Worm (Caenorhabditis elegans) whole organism, mixed stage, embryonic: ENCODE results near the gene mfsd-8.

ENCODE experiments used
- M03D4.4 ChIP-seq: sonication (generic microtip); optimal IDR thresholded peaks from 2 replicates; lab custom pipeline; 2017; ENCODE audit warnings: mild to moderate bottlenecking, missing genetic modification characterization, missing compliant biosample characterization
- bed-3 ChIP-seq: fragments of 200-800 bp; sonication (Bioruptor generic); optimal IDR thresholded peaks from 3 replicates; lab custom pipeline; 2018; ENCODE audit warnings: mild to moderate bottlenecking, missing genetic modification characterization, moderate library complexity, missing compliant biosample characterization
- blmp-1 ChIP-seq: fragments of 150-350 bp; optimal IDR thresholded peaks from 2 replicates; lab custom pipeline; 2014; ENCODE audit warnings: missing biosample characterization, missing genetic modification characterization
- ceh-39 ChIP-seq: fragments of 150-350 bp; optimal IDR thresholded peaks from 2 replicates; lab custom pipeline; 2014; ENCODE audit warnings: missing biosample characterization, missing genetic modification characterization
- ceh-43 ChIP-seq: fragments of 200-800 bp; sonication (Bioruptor generic); optimal IDR thresholded peaks from 2 replicates; lab custom pipeline; 2018; ENCODE audit warnings: mild to moderate bottlenecking, missing genetic modification characterization, moderate library complexity, missing compliant biosample characterization
- ceh-83 ChIP-seq: fragments of 200-800 bp; sonication (Bioruptor generic); optimal IDR thresholded peaks from 2 replicates; lab custom pipeline; 2018; ENCODE audit warnings: mild to moderate bottlenecking, missing genetic modification characterization, missing compliant biosample characterization
- ces-1 ChIP-seq: fragments of 150-350 bp; optimal IDR thresholded peaks from 2 replicates; lab custom pipeline; 2014; ENCODE audit warnings: missing biosample characterization, missing genetic modification reagents, missing genetic modification characterization
- drap-1 ChIP-seq: fragments of 200-800 bp; sonication (Bioruptor generic); optimal IDR thresholded peaks from 3 replicates; lab custom pipeline; 2018; ENCODE audit warnings: mild to moderate bottlenecking, missing genetic modification characterization, missing compliant biosample characterization
- elt-3 ChIP-seq: fragments of 150-350 bp; optimal IDR thresholded peaks from 2 replicates; lab custom pipeline; 2014; ENCODE audit warnings: missing biosample characterization, missing genetic modification characterization
- flh-1 ChIP-seq: fragments of 200-800 bp; sonication (Bioruptor generic); optimal IDR thresholded peaks from 2 replicates; lab custom pipeline; 2018; ENCODE audit warnings: mild to moderate bottlenecking, missing genetic modification characterization, moderate library complexity, missing compliant biosample characterization
- ham-2 ChIP-seq: fragments of 200-800 bp; sonication (Bioruptor generic); optimal IDR thresholded peaks from 2 replicates; lab custom pipeline; 2018; ENCODE audit warnings: mild to moderate bottlenecking, missing genetic modification characterization, missing compliant biosample characterization
- lin-13 ChIP-seq: fragments of 150-350 bp; optimal IDR thresholded peaks from 2 replicates; lab custom pipeline; 2014; ENCODE audit warnings: missing biosample characterization, missing genetic modification characterization
- lsy-2 ChIP-seq: fragments of 150-350 bp; optimal IDR thresholded peaks from 2 replicates; lab custom pipeline; 2014; ENCODE audit warnings: missing biosample characterization, missing genetic modification characterization
- mab-5 ChIP-seq: fragments of 150-350 bp; optimal IDR thresholded peaks from 2 replicates; lab custom pipeline; 2014; ENCODE audit warnings: missing biosample characterization, missing genetic modification characterization
- mep-1 ChIP-seq: fragments of 150-350 bp; optimal IDR thresholded peaks from 2 replicates; lab custom pipeline; 2017; ENCODE audit warnings: missing biosample characterization, missing genetic modification reagents, missing genetic modification characterization, inconsistent platforms
- mls-2 ChIP-seq: sonication (generic microtip); optimal IDR thresholded peaks from 2 replicates; lab custom pipeline; 2016; ENCODE audit warnings: mild to moderate bottlenecking, missing genetic modification characterization, moderate library complexity, missing compliant biosample characterization
- nhr-12 ChIP-seq: fragments of 150-350 bp; optimal IDR thresholded peaks from 2 replicates; lab custom pipeline; 2014; ENCODE audit warnings: missing biosample characterization, missing genetic modification characterization
- nhr-2 ChIP-seq: fragments of 150-350 bp; optimal IDR thresholded peaks from 2 replicates; lab custom pipeline; 2014; ENCODE audit warnings: missing biosample characterization, missing genetic modification characterization
- nhr-237 ChIP-seq: fragments of 150-350 bp; optimal IDR thresholded peaks from 2 replicates; lab custom pipeline; 2014; ENCODE audit warnings: missing biosample characterization, missing genetic modification characterization
- nhr-76 ChIP-seq: sonication (generic microtip); optimal IDR thresholded peaks from 2 replicates; lab custom pipeline; 2017; ENCODE audit warnings: missing biosample characterization, missing genetic modification characterization
- pha-4 ChIP-seq: fragments of 150-350 bp; optimal IDR thresholded peaks from 2 replicates; lab custom pipeline; 2018; ENCODE audit warnings: missing biosample characterization, missing genetic modification reagents, missing genetic modification characterization
- sptf-1 ChIP-seq: sonication (generic microtip); optimal IDR thresholded peaks from 2 replicates; lab custom pipeline; 2017; ENCODE audit warnings: mild to moderate bottlenecking, missing genetic modification characterization, moderate library complexity, missing compliant biosample characterization
- tbx-8 ChIP-seq: fragments of 200-800 bp; sonication (Bioruptor generic); optimal IDR thresholded peaks from 2 replicates; lab custom pipeline; 2018; ENCODE audit warnings: mild to moderate bottlenecking, missing genetic modification characterization, moderate library complexity, missing compliant biosample characterization
- unc-120 ChIP-seq: sonication (generic microtip); optimal IDR thresholded peaks from 2 replicates; lab custom pipeline; 2017; ENCODE audit warnings: missing genetic modification characterization, missing compliant biosample characterization; ENCODE audit not compliant: poor library complexity, severe bottlenecking
- unc-39 ChIP-seq: fragments of 150-350 bp; optimal IDR thresholded peaks from 2 replicates; lab custom pipeline; 2014; ENCODE audit warnings: missing biosample characterization, missing genetic modification characterization
- unc-62 ChIP-seq: fragments of 150-350 bp; optimal IDR thresholded peaks from 2 replicates; lab custom pipeline; 2014; ENCODE audit warnings: missing biosample characterization, missing genetic modification reagents, missing genetic modification characterization
- zip-8 ChIP-seq: fragments of 150-350 bp; optimal IDR thresholded peaks from 2 replicates; lab custom pipeline; 2014; ENCODE audit warnings: missing biosample characterization, missing genetic modification characterization
- ztf-11 ChIP-seq: fragments of 150-350 bp; optimal IDR thresholded peaks from 2 replicates; lab custom pipeline; 2014; ENCODE audit warnings: missing biosample characterization, missing genetic modification characterization

mfsd-8 gene

DNA sequence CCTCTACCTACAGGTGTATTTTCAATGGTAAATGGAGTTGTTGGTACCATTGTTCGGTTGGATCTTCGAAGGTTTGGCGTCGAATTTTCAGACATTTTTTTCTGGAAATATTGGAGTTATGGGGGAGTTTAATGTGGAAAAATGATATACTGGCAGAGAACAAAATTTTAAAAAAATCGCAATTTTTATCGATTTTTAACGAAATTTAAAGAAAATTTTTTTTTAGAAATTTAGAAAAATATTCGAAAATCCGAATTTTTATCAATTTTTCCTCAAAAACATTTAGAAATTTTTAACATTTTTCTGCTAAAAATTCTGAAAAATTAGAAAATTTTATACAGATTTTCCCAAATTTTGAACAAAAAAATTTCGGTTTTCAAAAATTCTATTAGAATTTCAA is 3.5 kb upstream of the mfsd-8 start, which contains the start of gene Y53G8AM.8:
Gene Y53G8AM.8, minus strand, starts transcription at position 101 of the 400 bp plus-strand sequence.
- no peak for TF ChIP-seq bed-3 (GFP tag; lab: Kevin White, UChicago)
- TF ChIP-seq mep-1, result no peak
- no peak for TF ChIP-seq elt-3 (tag; lab: Kevin White, UChicago)
- TF ChIP-seq blmp-1 (tag; lab: Kevin White, UChicago), result no peak
- no peak for TF ChIP-seq unc-39 (tag; lab: Kevin White, UChicago)
- TF ChIP-seq nhr-12 (tag; lab: Kevin White, UChicago), result no peak
- TF ChIP-seq ceh-43 (GFP tag; lab: Kevin White, UChicago), result no peak
- no peak for TF ChIP-seq ztf-11 (tag; lab: Kevin White, UChicago)
- TF ChIP-seq nhr-76, result no peak
- no peak for TF ChIP-seq lsy-2 (tag; lab: Kevin White, UChicago)
- no peak for TF ChIP-seq ham-2 (GFP tag; lab: Kevin White, UChicago)
- no peak for TF ChIP-seq drap-1
- no peak for TF ChIP-seq mls-2 (tag; lab: Kevin White, UChicago)

DNA sequence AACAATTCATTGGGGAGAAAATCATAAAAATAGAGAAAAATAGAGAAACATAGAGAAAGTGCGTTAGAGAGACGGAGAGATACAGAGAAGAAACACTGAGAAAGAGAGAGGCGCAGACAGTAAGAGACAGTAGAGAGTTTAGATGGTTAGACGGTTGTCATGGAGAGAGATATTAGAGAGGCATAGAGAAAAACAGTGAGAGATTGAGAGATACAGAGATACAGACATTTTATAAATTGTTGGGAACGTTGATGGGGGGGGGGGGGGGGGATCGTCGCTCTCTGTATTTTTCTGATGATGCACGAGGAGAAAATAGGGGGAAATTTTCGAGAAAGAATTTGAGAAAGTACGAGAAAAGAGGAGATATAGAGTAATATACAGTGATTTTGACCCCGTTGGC is 2.8 kb upstream of the mfsd-8 start:
- TF ChIP-seq ceh-39 (tag; lab: Kevin White, UChicago) (peak; percentile 26), nhr-76 (no peak), ces-1 (GFP tag; lab: Kevin White, UChicago) (peak; percentile 83), bed-3 (GFP tag; lab: Kevin White, UChicago) (no peak), mab-5 (tag; lab: Kevin White, UChicago) (peak; percentile 69), M03D4.4 (peak; percentile 33), unc-62 (GFP tag; lab: Kevin White, UChicago) (peak; percentile 72), blmp-1 (tag; lab: Kevin White, UChicago) (no peak), nhr-237 (tag; lab: Kevin White, UChicago) (peak; percentile 64), nhr-12 (tag; lab: Kevin White, UChicago) (no peak), lsy-2 (tag; lab: Kevin White, UChicago) (peak; percentile 73), unc-39 (tag; lab: Kevin White, UChicago) (no peak), pha-4 (tag; lab: Kevin White, UChicago) (peak; percentile 84), ceh-83 (GFP tag; lab: Kevin White, UChicago) (no peak), nhr-2 (peak; percentile 60), sptf-1 (tag; lab: Kevin White, UChicago) (peak; percentile 44)

DNA sequence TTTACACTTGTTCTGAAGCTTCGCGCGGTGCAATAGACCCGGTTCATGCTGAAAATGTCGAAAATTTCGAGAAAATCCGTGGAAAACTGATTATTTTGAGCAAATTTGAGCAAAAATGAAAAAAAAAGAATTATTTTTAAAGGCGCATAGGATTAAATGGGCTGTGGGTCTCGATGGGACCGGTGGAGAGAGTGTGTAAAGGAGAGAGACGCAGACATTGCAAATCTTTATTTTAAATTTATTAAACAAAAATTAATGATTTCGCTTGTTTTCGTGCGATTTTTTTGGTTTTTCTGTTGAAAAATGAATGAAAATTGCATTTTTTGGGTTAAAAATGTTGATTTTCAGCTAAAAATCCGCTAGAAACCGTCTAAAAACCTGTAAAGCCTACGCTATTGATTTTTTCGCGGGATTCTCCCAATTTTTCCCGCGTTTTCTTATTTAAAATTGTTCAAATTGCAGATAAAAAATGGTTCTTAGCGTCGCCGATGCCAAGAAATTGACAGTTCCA is 12.2 kb downstream of the mfsd-8 start, which contains the start of the genes Y53G8AR.8 and Y53G8AR.6:
Gene Y53G8AR.8, minus strand, starts transcription at position 48 of the 511 bp plus-strand sequence.
Gene Y53G8AR.6, plus strand, starts transcription at position 461 of the 511 bp plus-strand sequence.
- TF ChIP-seq zip-8 (tag; lab: Kevin White, UChicago), result no peak
- no peak for TF ChIP-seq flh-1
- peak; percentile 23 for TF ChIP-seq mep-1
- no peak for TF ChIP-seq ceh-83 (GFP tag; lab: Kevin White, UChicago)
- TF ChIP-seq unc-39 (tag; lab: Kevin White, UChicago), result no peak
- TF ChIP-seq ztf-11 (tag; lab: Kevin White, UChicago), result no peak
- peak; percentile 8 for TF ChIP-seq lsy-2 (tag; lab: Kevin White, UChicago)
- no peak for TF ChIP-seq mab-5 (tag; lab: Kevin White, UChicago)
- TF ChIP-seq blmp-1 (tag; lab: Kevin White, UChicago), result no peak
- no peak for TF ChIP-seq nhr-12 (tag; lab: Kevin White, UChicago)
- TF ChIP-seq unc-62 (GFP tag; lab: Kevin White, UChicago), result no peak
- no peak for TF ChIP-seq nhr-237 (tag; lab: Kevin White, UChicago)
- no peak for TF ChIP-seq unc-120 (tag; lab: Kevin White, UChicago)
- TF ChIP-seq ces-1 (GFP tag; lab: Kevin White, UChicago), result peak; percentile 88
- TF ChIP-seq M03D4.4, result no peak

DNA sequence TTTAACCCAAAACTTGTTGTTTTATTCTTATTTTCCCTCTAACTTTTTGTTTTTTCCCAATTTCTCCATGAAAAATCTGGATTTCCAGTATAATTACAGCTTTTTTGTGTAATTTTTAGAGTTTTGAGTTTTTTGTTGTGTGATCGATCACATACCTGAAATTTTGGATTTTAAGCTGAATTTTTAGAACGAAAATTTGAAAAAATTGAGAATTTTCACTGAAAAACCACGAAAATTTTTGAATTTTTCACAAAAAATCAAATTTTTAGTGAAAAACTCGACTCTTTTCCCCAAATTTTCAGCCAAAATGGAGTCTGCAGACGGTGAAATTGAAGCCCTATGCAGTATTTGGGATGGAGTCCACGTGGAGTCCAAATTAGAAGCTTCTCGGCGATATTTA is 15.0 kb downstream of the mfsd-8 start, which contains the start of gene Y53G8AR.5:
Gene Y53G8AR.5, plus strand, starts transcription at position 301 of the 400 bp plus-strand sequence.
- no peak for TF ChIP-seq blmp-1 (tag; lab: Kevin White, UChicago)
- TF ChIP-seq nhr-76, result no peak
- no peak for TF ChIP-seq tbx-8 (GFP tag; lab: Kevin White, UChicago)
- no peak for TF ChIP-seq ceh-83 (GFP tag; lab: Kevin White, UChicago)
- TF ChIP-seq mep-1, result no peak
- no peak for TF ChIP-seq lin-13
- no peak for TF ChIP-seq unc-39 (tag; lab: Kevin White, UChicago)
- no peak for TF ChIP-seq drap-1

DNA sequence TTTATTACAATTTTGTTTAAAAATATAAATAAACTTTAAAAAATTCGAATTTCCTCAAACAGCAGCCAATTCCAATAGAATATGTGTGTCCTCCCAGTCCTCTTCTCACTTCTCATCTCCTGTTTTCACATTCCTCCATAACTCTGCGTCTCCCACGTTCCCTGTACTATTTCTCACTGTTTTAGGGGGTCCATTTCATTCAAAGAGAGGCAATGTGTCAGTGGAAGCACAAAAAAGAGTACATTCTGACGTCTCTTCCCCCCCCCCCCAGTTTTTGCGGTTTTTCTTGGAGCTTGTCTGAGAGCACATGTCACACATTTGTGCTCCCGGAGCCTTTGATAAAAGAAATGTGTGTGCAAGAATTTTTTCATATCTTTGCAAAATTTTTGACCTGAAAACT is 22.4 kb downstream of the mfsd-8 start:
- TF ChIP-seq lsy-2 (tag; lab: Kevin White, UChicago), result no peak
- TF ChIP-seq unc-62 (GFP tag; lab: Kevin White, UChicago), result peak; percentile 45
- TF ChIP-seq tbx-8 (GFP tag; lab: Kevin White, UChicago), result peak; percentile 22
- peak; percentile 56 for TF ChIP-seq unc-120 (tag; lab: Kevin White, UChicago)
